Fruit fly (Drosophila melanogaster) whole organism: ENCODE measurements around the gene CG32726.

Experiments used
- Dll ChIP-seq: fragments of >200 bp; optimal IDR thresholded peaks from 2 replicates; lab custom pipeline; 2017
- EcR ChIP-seq, 2 experiments: fragments of >200 bp; optimal IDR thresholded peaks; 2 replicates each; lab custom pipeline; 2017; ENCODE audit warnings: missing biosample characterization in 2 of 2, missing genetic modification characterization in 2 of 2, missing genetic modification reagents in 2 of 2
- pan ChIP-seq: fragments of >200 bp; optimal IDR thresholded peaks from 2 replicates; lab custom pipeline; 2017
- usp ChIP-seq: fragments of >200 bp; optimal IDR thresholded peaks from 2 replicates; lab custom pipeline; 2017; ENCODE audit warnings: missing biosample characterization, missing genetic modification characterization, mixed read lengths

dm6 chrX:7417875-7418274, 7.7 kb downstream of the CG32726 start:
- no peak for TF ChIP-seq pan (lab: Kevin White, UChicago)
- no peak for TF ChIP-seq usp (GFP tag; lab: Kevin White, UChicago)
- no peak for TF ChIP-seq EcR (GFP tag; optimal IDR thresholded peaks at IDR 0.05; lab: Kevin White, UChicago)
- no peak for TF ChIP-seq Dll (lab: Kevin White, UChicago)
